Worm (Caenorhabditis elegans): ENCODE measurements around the gene F53B3.6.
"Not testable (repeated sequence)": the region's sequence is repeated elsewhere in the genome, so short reads cannot be mapped to it uniquely, and the experiment has no call there.

The F53B3.6 gene

DNA sequence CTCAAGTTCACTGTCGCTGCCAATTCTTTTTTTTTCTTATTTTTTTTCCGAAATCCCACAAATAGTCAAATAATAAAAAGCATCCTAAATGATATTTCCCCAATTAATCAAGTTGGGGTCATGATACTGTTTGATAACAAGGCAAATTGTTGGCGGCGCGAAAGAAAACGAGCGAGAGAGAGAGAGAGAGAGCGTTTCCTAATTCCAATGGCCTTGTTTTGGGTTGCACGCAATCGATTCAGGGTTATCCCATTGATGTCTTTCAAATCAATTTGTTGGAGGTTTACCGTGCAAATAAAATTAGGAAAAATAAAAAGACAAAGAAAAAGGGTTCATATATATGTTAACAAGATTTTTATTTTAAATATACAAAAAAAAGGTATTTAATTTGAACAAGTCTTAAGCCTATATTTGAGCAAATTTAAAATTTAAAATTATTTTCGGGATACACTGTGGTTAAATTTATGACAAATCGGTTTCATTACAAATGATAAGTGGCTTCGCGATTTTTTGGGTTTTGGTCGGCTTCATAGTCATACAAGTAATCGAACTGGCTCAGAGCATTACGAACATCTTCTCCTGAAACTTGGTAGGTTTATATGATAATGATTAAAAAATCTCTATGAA, 1.7 kb downstream of the F53B3.6 start:
- no peak for TF ChIP-seq unc-62 (GFP tag; optimal IDR thresholded peaks at IDR 0.05)

ce11 chrX:2871037-2871436, 7.0 kb downstream of the F53B3.6 start, which contains the start of gene F53B3.3:
F53B3.3 (minus strand) TSS chrX:2871137.
- no peak for TF ChIP-seq unc-62 (GFP tag; optimal IDR thresholded peaks at IDR 0.05)

DNA sequence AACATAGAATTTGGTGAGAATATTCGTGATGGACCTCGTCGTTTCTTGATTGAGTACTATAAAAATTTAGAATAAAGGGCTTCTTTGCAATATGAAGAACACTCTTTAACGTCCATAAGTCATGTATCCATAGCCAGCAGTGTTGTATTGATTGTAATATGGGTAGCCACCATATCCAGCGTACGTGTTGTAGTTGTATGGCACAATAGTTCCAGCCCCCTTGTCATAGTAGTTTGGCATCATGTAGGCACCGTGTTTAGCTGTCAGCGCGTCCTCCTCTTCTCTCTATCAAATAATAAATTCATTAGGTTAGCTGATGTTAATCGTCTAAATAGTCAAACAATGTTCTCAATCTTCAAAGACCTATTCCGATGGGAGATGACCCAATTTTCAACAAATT, 9.2 kb downstream of the F53B3.6 start:
- no peak for TF ChIP-seq unc-62 (GFP tag; optimal IDR thresholded peaks at IDR 0.05)

- no peak for TF ChIP-seq unc-62 (GFP tag; optimal IDR thresholded peaks at IDR 0.05)
Observed at ce11 chrX:2874598-2874997, 10.6 kb downstream of the F53B3.6 start.

- no peak for TF ChIP-seq unc-62 (GFP tag; optimal IDR thresholded peaks at IDR 0.05)
Observed at ce11 chrX:2877433-2877832, 13.4 kb downstream of the F53B3.6 start.

DNA sequence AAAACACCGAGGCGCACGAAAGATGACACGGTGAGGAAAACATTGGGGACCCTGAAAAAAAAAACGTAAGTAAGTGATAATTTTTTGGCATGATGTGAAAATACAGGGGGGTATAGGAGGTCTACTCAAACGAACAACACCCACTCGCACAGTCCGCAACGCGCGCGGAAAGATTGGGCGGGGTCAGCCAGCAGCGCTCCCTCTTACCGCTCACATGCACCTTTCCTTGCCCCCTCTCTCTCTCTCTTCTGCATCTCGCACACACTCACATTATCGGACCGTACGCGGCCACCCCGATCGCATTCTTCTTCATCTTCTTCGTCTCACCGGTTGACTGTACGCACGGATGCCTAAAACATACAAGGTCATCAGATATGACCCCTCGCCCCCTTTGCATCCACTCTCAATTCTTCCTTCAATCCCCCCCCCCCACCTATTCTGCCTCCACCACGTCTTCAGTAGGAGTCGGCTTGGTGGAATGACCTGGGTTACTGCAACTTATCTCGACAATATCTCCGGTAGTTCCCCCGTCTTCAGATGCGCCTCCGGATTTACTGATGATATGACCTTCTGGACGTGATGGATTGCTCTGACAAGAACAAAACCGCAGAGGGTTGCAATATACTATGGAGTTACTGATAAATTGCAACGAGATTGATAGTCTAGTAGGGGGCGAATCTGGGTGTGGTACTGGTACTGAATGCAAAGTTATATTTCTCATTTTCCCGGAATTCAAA, 15.7 kb downstream of the F53B3.6 start, which contains the start of gene F53B3.5:
Gene F53B3.5 (minus strand): TSS at position 51 of the 737 bp plus-strand sequence.
- no peak for TF ChIP-seq unc-62 (GFP tag; optimal IDR thresholded peaks at IDR 0.05)

- no peak for TF ChIP-seq unc-62 (GFP tag; optimal IDR thresholded peaks at IDR 0.05)
Observed at ce11 chrX:2885318-2885908, 21.4 kb downstream of the F53B3.6 start, which contains the start of gene vang-1. vang-1 (plus strand) TSS chrX:2885858.

ce11 chrX:2890041-2890650, 26.1 kb downstream of the F53B3.6 start:
- TF ChIP-seq unc-62 (GFP tag; optimal IDR thresholded peaks at IDR 0.05), result no peak

ce11 chrX:2891141-2891739, 27.2 kb downstream of the F53B3.6 start, which contains the start of gene B0410.3:
B0410.3 (minus strand) TSS chrX:2891491.
- TF ChIP-seq unc-62 (GFP tag; optimal IDR thresholded peaks at IDR 0.05), result no peak

- TF ChIP-seq unc-62 (GFP tag; optimal IDR thresholded peaks at IDR 0.05), result no peak
Observed at ce11 chrX:2891879-2892278, 27.9 kb downstream of the F53B3.6 start.

DNA sequence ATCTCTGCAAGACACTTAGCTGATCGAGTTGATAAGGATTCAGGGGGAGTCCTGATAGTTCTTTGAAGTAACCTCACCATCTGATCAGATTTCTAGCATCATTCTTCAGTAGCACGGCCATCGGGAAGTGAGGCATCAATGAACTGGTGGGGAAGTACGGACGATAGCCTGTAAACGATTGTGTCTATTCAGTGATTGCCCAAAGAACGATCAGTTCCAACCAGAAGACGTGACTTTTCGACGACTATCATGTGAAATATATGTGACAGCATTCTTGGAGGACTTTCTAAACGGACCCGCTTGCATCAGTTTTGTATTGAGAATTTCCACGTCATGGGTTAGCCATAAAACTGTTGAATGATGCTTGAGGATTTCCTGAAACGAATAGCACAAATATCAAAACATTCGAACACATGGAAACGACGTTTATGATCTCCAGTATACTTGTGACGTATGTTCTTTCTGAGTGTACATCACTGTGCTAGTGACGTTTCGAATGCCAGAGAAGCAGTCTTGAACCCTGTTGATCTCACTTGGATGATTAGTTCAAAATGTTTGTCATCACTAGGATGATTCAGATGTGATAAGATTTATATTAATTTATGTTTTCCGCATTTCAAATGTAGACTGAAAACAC, 29.1 kb downstream of the F53B3.6 start:
- no peak for TF ChIP-seq unc-62 (GFP tag; optimal IDR thresholded peaks at IDR 0.05)

- TF ChIP-seq unc-62 (GFP tag; optimal IDR thresholded peaks at IDR 0.05), result not testable (repeated sequence)
Observed at ce11 chrX:2894273-2894672, 30.2 kb downstream of the F53B3.6 start, which contains the start of gene B0410.1. B0410.1 (plus strand) TSS chrX:2894573.

DNA sequence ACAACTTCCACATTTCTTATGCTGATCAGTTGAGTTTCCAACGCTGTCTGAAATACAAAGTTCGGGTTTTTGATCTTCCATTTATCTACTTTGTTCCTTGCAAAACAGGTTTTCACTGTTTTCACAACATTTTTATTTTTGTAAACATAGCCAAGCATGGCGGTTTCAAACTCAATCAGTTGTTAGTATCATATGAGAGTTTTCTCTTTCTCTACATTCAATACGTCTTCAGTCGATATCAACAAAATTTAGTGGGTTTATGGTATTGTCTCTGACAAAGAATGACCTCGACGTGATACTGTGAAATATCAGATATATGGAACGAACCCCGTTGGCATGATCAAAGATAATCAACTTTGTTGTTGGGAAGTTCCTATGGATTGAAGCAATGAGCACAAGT, 31.6 kb downstream of the F53B3.6 start:
- no peak for TF ChIP-seq unc-62 (GFP tag; optimal IDR thresholded peaks at IDR 0.05)

DNA sequence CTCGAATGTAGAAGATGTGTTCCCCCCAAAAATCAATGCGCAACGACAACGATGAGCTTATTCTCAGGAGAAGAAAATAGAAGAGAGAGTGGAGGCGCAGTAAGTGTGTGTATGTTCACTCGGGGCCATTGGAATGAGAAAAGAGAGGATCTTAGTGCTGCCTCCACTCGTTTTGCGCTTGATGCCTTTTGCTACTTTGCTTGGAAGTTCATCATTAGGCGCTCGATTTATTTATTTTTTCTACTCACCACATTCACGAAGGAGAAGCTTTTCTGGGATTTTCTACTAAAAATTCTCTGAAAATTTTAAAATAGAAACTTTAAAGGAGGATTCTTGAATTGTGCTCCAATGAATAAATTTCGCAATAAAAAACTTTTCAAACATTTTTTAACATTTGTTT, 34.2 kb downstream of the F53B3.6 start, which contains the start of gene F52B10.3:
Gene F52B10.3 (minus strand): TSS at position 101 of the 400 bp plus-strand sequence.
- TF ChIP-seq unc-62 (GFP tag; optimal IDR thresholded peaks at IDR 0.05), result no peak

ce11 chrX:2900897-2901496, 37.0 kb downstream of the F53B3.6 start:
- TF ChIP-seq unc-62 (GFP tag; optimal IDR thresholded peaks at IDR 0.05), result no peak
